Worm (Caenorhabditis elegans): Measurements from ENCODE around the gene H40L08.3.

H40L08.3 gene

DNA sequence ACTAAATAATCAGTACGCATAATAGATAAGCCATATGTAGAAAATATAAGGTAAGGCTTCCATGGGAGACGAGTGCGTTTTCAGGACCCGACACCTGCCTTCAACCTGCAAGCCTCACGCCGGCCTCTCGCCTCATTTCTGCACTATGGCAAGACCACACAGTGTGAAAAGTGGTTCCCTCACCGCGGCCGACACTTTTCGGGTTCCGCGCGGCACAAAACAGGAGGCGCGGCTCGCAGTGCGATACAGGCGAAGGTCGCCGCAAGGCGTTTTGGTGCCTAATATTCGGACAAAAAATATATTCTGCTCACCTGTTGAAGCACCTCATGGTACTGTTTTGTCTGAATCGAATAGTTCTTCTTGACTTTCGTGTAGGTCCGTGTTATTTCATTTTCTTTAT, 5.8 kb downstream of the H40L08.3 start:
- TF ChIP-seq fkh-10 (GFP tag; optimal IDR thresholded peaks at IDR 0.05) (no peak), nhr-76 (tag; optimal IDR thresholded peaks at IDR 0.05) (no peak), lin-15B (tag; optimal IDR thresholded peaks at IDR 0.05) (no peak), eor-1 (tag; optimal IDR thresholded peaks at IDR 0.05) (no peak), elt-1 (tag; optimal IDR thresholded peaks at IDR 0.05) (no peak), zag-1 (tag; optimal IDR thresholded peaks at IDR 0.05) (no peak)

ce11 chrX:15069242-15069641, 6.7 kb downstream of the H40L08.3 start, which contains the start of gene mam-6:
Gene mam-6, minus strand, starts transcription at chrX:15069342.
- no peak for TF ChIP-seq fkh-2 (tag; optimal IDR thresholded peaks at IDR 0.05)
- no peak for TF ChIP-seq R02D3.7 (tag; optimal IDR thresholded peaks at IDR 0.05)
- no peak for TF ChIP-seq ceh-28 (tag; optimal IDR thresholded peaks at IDR 0.05)
- TF ChIP-seq sea-2 (GFP tag; optimal IDR thresholded peaks at IDR 0.05), result no peak
- TF ChIP-seq pqm-1 (tag; optimal IDR thresholded peaks at IDR 0.05), result no peak
- TF ChIP-seq lin-15B (tag; optimal IDR thresholded peaks at IDR 0.05), result no peak
- TF ChIP-seq nhr-67 (tag; optimal IDR thresholded peaks at IDR 0.05), result no peak
- no peak for TF ChIP-seq elt-3 (tag; optimal IDR thresholded peaks at IDR 0.05)
- no peak for TF ChIP-seq ztf-11 (tag; optimal IDR thresholded peaks at IDR 0.05)
- TF ChIP-seq unc-62 (GFP tag; optimal IDR thresholded peaks at IDR 0.05), result no peak
- no peak for TF ChIP-seq mdl-1 (tag; optimal IDR thresholded peaks at IDR 0.05)
- TF ChIP-seq ama-1 (optimal IDR thresholded peaks at IDR 0.05), result no peak
- no peak for TF ChIP-seq ceh-16 (tag; optimal IDR thresholded peaks at IDR 0.05)
- TF ChIP-seq ztf-4 (tag; optimal IDR thresholded peaks at IDR 0.05), result no peak
- no peak for TF ChIP-seq snpc-4 (tag; optimal IDR thresholded peaks at IDR 0.05)
- no peak for TF ChIP-seq daf-12 (tag; optimal IDR thresholded peaks at IDR 0.05)
- no peak for TF ChIP-seq nhr-76 (tag; optimal IDR thresholded peaks at IDR 0.05)
- no peak for TF ChIP-seq mml-1 (tag; optimal IDR thresholded peaks at IDR 0.05)
- no peak for TF ChIP-seq elt-2 (tag; optimal IDR thresholded peaks at IDR 0.05)

DNA sequence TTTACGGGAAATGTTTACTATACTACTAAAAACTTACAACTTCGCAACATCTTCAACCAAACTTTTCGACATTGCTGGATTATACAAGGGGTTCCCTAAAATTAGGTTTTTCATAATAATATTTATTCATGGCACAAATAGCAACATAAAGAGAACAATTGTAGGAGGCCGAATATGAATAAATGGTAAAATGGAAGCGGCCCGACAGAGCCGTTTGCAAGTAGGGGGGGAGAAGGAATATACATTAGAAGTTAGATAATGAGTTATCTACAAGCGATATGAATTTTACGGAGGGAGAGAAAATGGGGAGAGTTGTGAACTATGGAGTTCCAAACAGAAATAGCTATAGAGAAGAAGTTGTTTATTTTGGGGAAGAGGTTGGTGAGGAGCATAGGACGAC, 15.6 kb downstream of the H40L08.3 start, which contains the start of gene fbxa-96:
fbxa-96 (minus strand) TSS at position 101 of the 400 bp plus-strand sequence.
- TF ChIP-seq nhr-76 (tag; optimal IDR thresholded peaks at IDR 0.05), result no peak
- no peak for TF ChIP-seq ZK546.5 (tag; optimal IDR thresholded peaks at IDR 0.05)
- no peak for TF ChIP-seq nhr-12 (tag; optimal IDR thresholded peaks at IDR 0.05)
- TF ChIP-seq nhr-77 (tag; optimal IDR thresholded peaks at IDR 0.05), result no peak
- no peak for TF ChIP-seq mdl-1 (tag; optimal IDR thresholded peaks at IDR 0.05)
- TF ChIP-seq ceh-28 (tag; optimal IDR thresholded peaks at IDR 0.05), result no peak
- no peak for TF ChIP-seq ceh-82 (tag; optimal IDR thresholded peaks at IDR 0.05)
- no peak for TF ChIP-seq lin-39 (tag; optimal IDR thresholded peaks at IDR 0.05)
- TF ChIP-seq lin-15B (tag; optimal IDR thresholded peaks at IDR 0.05), result no peak
- TF ChIP-seq daf-12 (tag; optimal IDR thresholded peaks at IDR 0.05), result no peak
- TF ChIP-seq lsy-12 (tag; optimal IDR thresholded peaks at IDR 0.05), result no peak
- no peak for TF ChIP-seq fkh-2 (tag; optimal IDR thresholded peaks at IDR 0.05)
- TF ChIP-seq nfya-1 (tag; optimal IDR thresholded peaks at IDR 0.05; ENCODE audit: insufficient read depth), result no peak
- TF ChIP-seq zag-1 (tag; optimal IDR thresholded peaks at IDR 0.05), result no peak
- TF ChIP-seq nhr-28 (tag; optimal IDR thresholded peaks at IDR 0.05), result no peak
- TF ChIP-seq R02D3.7 (tag; optimal IDR thresholded peaks at IDR 0.05), result no peak
- no peak for TF ChIP-seq ceh-16 (tag; optimal IDR thresholded peaks at IDR 0.05)
- no peak for TF ChIP-seq mml-1 (tag; optimal IDR thresholded peaks at IDR 0.05)
- TF ChIP-seq hmg-11 (tag; optimal IDR thresholded peaks at IDR 0.05), result no peak

- no peak for TF ChIP-seq eor-1 (tag; optimal IDR thresholded peaks at IDR 0.05)
- no peak for TF ChIP-seq nhr-25 (tag; optimal IDR thresholded peaks at IDR 0.05)
- no peak for TF ChIP-seq jun-1 (tag; optimal IDR thresholded peaks at IDR 0.05)
- TF ChIP-seq elt-1 (tag; optimal IDR thresholded peaks at IDR 0.05), result no peak
- TF ChIP-seq snpc-4 (tag; optimal IDR thresholded peaks at IDR 0.05), result no peak
- no peak for TF ChIP-seq elt-3 (tag; optimal IDR thresholded peaks at IDR 0.05)
- TF ChIP-seq elt-2 (tag; optimal IDR thresholded peaks at IDR 0.05), result no peak
- no peak for TF ChIP-seq ama-1 (optimal IDR thresholded peaks at IDR 0.05)
- no peak for TF ChIP-seq nhr-76 (tag; optimal IDR thresholded peaks at IDR 0.05)
- TF ChIP-seq ceh-16 (tag; optimal IDR thresholded peaks at IDR 0.05), result no peak
- TF ChIP-seq fkh-10 (GFP tag; optimal IDR thresholded peaks at IDR 0.05), result no peak
Measured at ce11 chrX:15057900-15058299, 18.0 kb downstream of the H40L08.3 start.

DNA sequence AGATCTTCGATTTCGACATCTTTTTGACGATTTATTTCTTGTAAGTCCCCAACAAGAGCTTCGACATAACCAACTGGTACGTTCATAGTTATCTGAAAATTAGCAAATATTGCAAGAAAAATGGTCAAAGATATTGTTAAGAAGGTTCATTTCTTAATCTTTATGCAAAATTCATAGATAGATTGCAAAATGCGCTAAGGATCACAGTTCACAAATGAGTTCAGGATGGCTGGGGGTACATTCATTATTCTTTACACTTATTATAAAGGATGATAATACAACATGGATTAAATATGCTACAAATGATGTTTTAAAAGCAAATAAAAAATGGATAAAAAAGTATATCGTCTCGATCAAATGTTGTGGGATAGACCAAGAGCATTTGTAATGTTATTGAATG, 19.2 kb downstream of the H40L08.3 start, which contains the start of gene H03G16.5:
H03G16.5 (minus strand) TSS at position 101 of the 400 bp plus-strand sequence.
- no peak for TF ChIP-seq nhr-43 (tag; optimal IDR thresholded peaks at IDR 0.05; ENCODE audit: poor library complexity, severe bottlenecking)
- TF ChIP-seq mml-1 (tag; optimal IDR thresholded peaks at IDR 0.05), result no peak
- no peak for TF ChIP-seq pqm-1 (tag; optimal IDR thresholded peaks at IDR 0.05)
- no peak for TF ChIP-seq egl-27 (tag; optimal IDR thresholded peaks at IDR 0.05)
- TF ChIP-seq nhr-28 (tag; optimal IDR thresholded peaks at IDR 0.05), result no peak
- TF ChIP-seq nhr-12 (tag; optimal IDR thresholded peaks at IDR 0.05), result no peak
- TF ChIP-seq nhr-25 (tag; optimal IDR thresholded peaks at IDR 0.05), result no peak
- TF ChIP-seq snpc-4 (tag; optimal IDR thresholded peaks at IDR 0.05), result no peak
- TF ChIP-seq nhr-237 (tag; optimal IDR thresholded peaks at IDR 0.05), result no peak

All from whole organism, L3 larva.